Fruit fly (Drosophila melanogaster): ENCODE results near the gene mth.

The mth gene

dm6 chr3L:299952-300605 lies 46.7 kb downstream of the mth start:
- TF ChIP-seq HLH106 (tag; optimal IDR thresholded peaks at IDR 0.05) (no peak), tai (GFP tag; optimal IDR thresholded peaks at IDR 0.05) (no peak), Mio (GFP tag; optimal IDR thresholded peaks at IDR 0.05) (no peak), Myc (optimal IDR thresholded peaks at IDR 0.05) (no peak), psq (GFP tag; optimal IDR thresholded peaks at IDR 0.05) (no peak), Rel (GFP tag; optimal IDR thresholded peaks at IDR 0.05) (no peak), Rel (tag; optimal IDR thresholded peaks at IDR 0.05) (no peak), Hr78 (GFP tag; optimal IDR thresholded peaks at IDR 0.05) (no peak)

DNA sequence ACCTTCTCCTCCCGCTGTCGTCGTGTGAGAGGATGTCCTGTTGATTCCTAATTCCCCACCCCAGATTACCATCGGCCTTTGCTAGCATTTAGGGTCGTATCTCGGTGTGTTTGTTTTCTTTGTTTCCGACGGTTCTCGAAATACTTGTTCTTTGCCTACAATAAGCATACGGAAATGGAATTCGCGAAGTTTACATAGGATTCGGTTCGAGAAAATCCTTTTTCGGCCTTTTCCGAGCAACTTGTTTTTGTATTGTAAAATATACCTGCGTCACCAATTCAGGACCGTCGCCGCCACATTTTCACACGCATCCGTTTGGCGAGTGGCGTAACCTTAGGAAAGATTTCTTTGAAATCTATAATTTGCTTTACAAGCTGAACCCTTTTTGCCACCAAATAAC lies 48.3 kb downstream of the mth start:
- TF ChIP-seq usp (GFP tag; optimal IDR thresholded peaks at IDR 0.05) (no peak), Hr78 (GFP tag; optimal IDR thresholded peaks at IDR 0.05) (no peak), dsf (GFP tag; optimal IDR thresholded peaks at IDR 0.05; ENCODE audit: borderline replicate concordance) (no peak), Vsx2 (GFP tag; optimal IDR thresholded peaks at IDR 0.05; ENCODE audit: partially characterized antibody) (no peak)

- TF ChIP-seq Hr78 (GFP tag; optimal IDR thresholded peaks at IDR 0.05) = no peak
- no peak for TF ChIP-seq Vsx2 (GFP tag; optimal IDR thresholded peaks at IDR 0.05; ENCODE audit: partially characterized antibody)
- TF ChIP-seq jim (GFP tag; optimal IDR thresholded peaks at IDR 0.05) = no peak
- no peak for TF ChIP-seq Hnf4 (GFP tag; optimal IDR thresholded peaks at IDR 0.05)
- no peak for TF ChIP-seq lola (GFP tag; optimal IDR thresholded peaks at IDR 0.05)
- TF ChIP-seq foxo (GFP tag; optimal IDR thresholded peaks at IDR 0.05) = no peak
- TF ChIP-seq Rel (GFP tag; optimal IDR thresholded peaks at IDR 0.05) = no peak
- no peak for TF ChIP-seq Rel (tag; optimal IDR thresholded peaks at IDR 0.05)
- no peak for TF ChIP-seq usp (GFP tag; optimal IDR thresholded peaks at IDR 0.05)
- no peak for TF ChIP-seq Jra (GFP tag; optimal IDR thresholded peaks at IDR 0.05)
- no peak for TF ChIP-seq OdsH (GFP tag; optimal IDR thresholded peaks at IDR 0.05)
- TF ChIP-seq br (GFP tag; optimal IDR thresholded peaks at IDR 0.05) = no peak
- no peak for TF ChIP-seq fru (GFP tag; optimal IDR thresholded peaks at IDR 0.05)
- no peak for TF ChIP-seq brk (GFP tag; optimal IDR thresholded peaks at IDR 0.05)
Observed at dm6 chr3L:297240-297639, 49.5 kb downstream of the mth start.

dm6 chr3L:294841-295408 lies 51.8 kb downstream of the mth start:
- TF ChIP-seq CrebA (GFP tag; optimal IDR thresholded peaks at IDR 0.05; ENCODE audit: borderline replicate concordance) = no peak
- no peak for TF ChIP-seq Hr78 (GFP tag; optimal IDR thresholded peaks at IDR 0.05)
- TF ChIP-seq Myc (optimal IDR thresholded peaks at IDR 0.05) = no peak
- TF ChIP-seq tai (GFP tag; optimal IDR thresholded peaks at IDR 0.05) = no peak
- TF ChIP-seq Mio (GFP tag; optimal IDR thresholded peaks at IDR 0.05) = no peak
- TF ChIP-seq Hr83 (GFP tag; optimal IDR thresholded peaks at IDR 0.05; ENCODE audit: poor library complexity, severe bottlenecking) = no peak
- no peak for TF ChIP-seq OdsH (GFP tag; optimal IDR thresholded peaks at IDR 0.05)
- TF ChIP-seq psq (GFP tag; optimal IDR thresholded peaks at IDR 0.05) = no peak
- no peak for TF ChIP-seq HLH106 (tag; optimal IDR thresholded peaks at IDR 0.05)
- TF ChIP-seq h (GFP tag; optimal IDR thresholded peaks at IDR 0.05) = no peak
- TF ChIP-seq brk (GFP tag; optimal IDR thresholded peaks at IDR 0.05) = no peak
- TF ChIP-seq Abd-B (GFP tag; optimal IDR thresholded peaks at IDR 0.05) = no peak
- TF ChIP-seq CG32264 (GFP tag; optimal IDR thresholded peaks at IDR 0.05) = no peak
- no peak for TF ChIP-seq Jra (GFP tag; optimal IDR thresholded peaks at IDR 0.05)
- no peak for TF ChIP-seq Rel (GFP tag; optimal IDR thresholded peaks at IDR 0.05)
- no peak for TF ChIP-seq Rel (tag; optimal IDR thresholded peaks at IDR 0.05)
- TF ChIP-seq pan (optimal IDR thresholded peaks at IDR 0.05) = no peak
- no peak for TF ChIP-seq sv (GFP tag; optimal IDR thresholded peaks at IDR 0.05)
- no peak for TF ChIP-seq fru (GFP tag; optimal IDR thresholded peaks at IDR 0.05)
